Fruit fly (Drosophila melanogaster) whole organism, embryonic: ENCODE results near the gene CG10581.

Source experiments
- Adf1 ChIP-seq: fragments of 200-800 bp; sonication (Bioruptor generic); IDR thresholded peaks from 2 replicates; pipeline ENCODE4 v1.3.6; 2022; ENCODE audit warnings: missing biosample characterization, missing genetic modification characterization
- B-H1 ChIP-seq: fragments of 200-800 bp; sonication (Bioruptor generic); IDR thresholded peaks from 3 replicates; pipeline ENCODE4 v1.3.6; 2022; ENCODE audit warnings: missing biosample characterization, missing genetic modification characterization
- CG1024 ChIP-seq: fragments of 200-800 bp; sonication (Bioruptor generic); IDR thresholded peaks from 2 replicates; pipeline ENCODE4 v1.3.6; 2022; ENCODE audit warnings: missing biosample characterization, missing genetic modification characterization
- CG10959 ChIP-seq: fragments of 200-800 bp; sonication (Bioruptor generic); IDR thresholded peaks from 2 replicates; pipeline ENCODE4 v1.3.6; 2022; ENCODE audit warnings: missing biosample characterization, missing genetic modification characterization
- CG12299 ChIP-seq: fragments of 200-800 bp; sonication (Bioruptor generic); optimal IDR thresholded peaks from 2 replicates; lab custom pipeline; 2018; ENCODE audit warnings: missing biosample characterization, mild to moderate bottlenecking, missing genetic modification characterization
- CG12769 ChIP-seq: fragments of 200-800 bp; sonication (Bioruptor generic); optimal IDR thresholded peaks from 2 replicates; lab custom pipeline; 2019; ENCODE audit warnings: missing biosample characterization, mild to moderate bottlenecking, missing genetic modification characterization, moderate library complexity
- CG12942 ChIP-seq: fragments of 200-800 bp; sonication (Bioruptor generic); optimal IDR thresholded peaks from 3 replicates; lab custom pipeline; 2016; ENCODE audit warnings: missing biosample characterization, missing genetic modification characterization
- CG13287 ChIP-seq: fragments of 200-800 bp; sonication (Bioruptor generic); IDR thresholded peaks from 2 replicates; pipeline ENCODE4 v1.3.6; 2022; ENCODE audit warnings: missing biosample characterization, missing genetic modification characterization; ENCODE audit not compliant: partially characterized antibody
- CG13894 ChIP-seq: fragments of 200-800 bp; sonication (Bioruptor generic); optimal IDR thresholded peaks from 3 replicates; lab custom pipeline; 2018; ENCODE audit warnings: missing biosample characterization, mild to moderate bottlenecking, missing genetic modification characterization, moderate library complexity
- CG1603 ChIP-seq: fragments of 200-800 bp; sonication (Bioruptor generic); optimal IDR thresholded peaks from 2 replicates; lab custom pipeline; 2019; ENCODE audit warnings: missing biosample characterization, mild to moderate bottlenecking, missing genetic modification characterization, moderate library complexity
- CG17328 ChIP-seq: fragments of 200-800 bp; sonication (Bioruptor generic); IDR thresholded peaks from 2 replicates; pipeline ENCODE4 v1.3.6; 2022; ENCODE audit warnings: missing biosample characterization, missing genetic modification characterization
- CG2129 ChIP-seq: fragments of 200-800 bp; sonication (Bioruptor generic); IDR thresholded peaks from 2 replicates; pipeline ENCODE4 v1.3.6; 2022; ENCODE audit warnings: missing biosample characterization, missing genetic modification characterization; ENCODE audit not compliant: partially characterized antibody
- CG2875 ChIP-seq: fragments of 200-800 bp; sonication (Bioruptor generic); optimal IDR thresholded peaks from 2 replicates; lab custom pipeline; 2017; ENCODE audit warnings: missing biosample characterization, mild to moderate bottlenecking, missing genetic modification characterization, missing genetic modification reagents
- CG3065 ChIP-seq: fragments of 200-800 bp; sonication (Bioruptor generic); optimal IDR thresholded peaks from 2 replicates; lab custom pipeline; 2016; ENCODE audit warnings: missing biosample characterization, missing genetic modification characterization
- CG31441 ChIP-seq: fragments of 200-800 bp; sonication (Bioruptor generic); IDR thresholded peaks from 2 replicates; pipeline ENCODE4 v1.3.6; 2022; ENCODE audit warnings: missing biosample characterization, missing genetic modification characterization
- CG4360 ChIP-seq: fragments of 200-800 bp; sonication (Bioruptor generic); IDR thresholded peaks from 2 replicates; pipeline ENCODE4 v1.3.6; 2022; ENCODE audit warnings: missing biosample characterization, missing genetic modification characterization
- CG5180 ChIP-seq: fragments of 200-800 bp; sonication (Bioruptor generic); optimal IDR thresholded peaks from 3 replicates; lab custom pipeline; 2017; ENCODE audit warnings: missing biosample characterization, missing genetic modification characterization, mild to moderate bottlenecking, moderate library complexity, missing genetic modification reagents
- CG6854 ChIP-seq: fragments of 200-800 bp; sonication (Bioruptor generic); optimal IDR thresholded peaks from 3 replicates; lab custom pipeline; 2017; ENCODE audit warnings: missing biosample characterization, mild to moderate bottlenecking, missing genetic modification characterization
- CG7987 ChIP-seq: fragments of 200-800 bp; sonication (Bioruptor generic); optimal IDR thresholded peaks from 2 replicates; lab custom pipeline; 2018; ENCODE audit warnings: missing biosample characterization, mild to moderate bottlenecking, missing genetic modification characterization, moderate library complexity
- CG8765 ChIP-seq: fragments of 200-800 bp; sonication (Bioruptor generic); IDR thresholded peaks from 2 replicates; pipeline ENCODE4 v1.3.6; 2022; ENCODE audit warnings: missing biosample characterization, missing genetic modification characterization
- CG9932 ChIP-seq: fragments of 200-800 bp; sonication (Bioruptor generic); IDR thresholded peaks from 2 replicates; pipeline ENCODE4 v1.3.6; 2022; ENCODE audit warnings: missing biosample characterization, missing genetic modification characterization
- Dbx ChIP-seq: fragments of 200-800 bp; sonication (Bioruptor generic); IDR thresholded peaks from 3 replicates; pipeline ENCODE4 v1.3.6; 2022; ENCODE audit warnings: missing biosample characterization, missing genetic modification characterization
- Deaf1 ChIP-seq: fragments of 200-800 bp; optimal IDR thresholded peaks from 3 replicates; lab custom pipeline; 2019; ENCODE audit warnings: missing biosample characterization, mild to moderate bottlenecking, missing genetic modification characterization, moderate library complexity
- Dek ChIP-seq: fragments of 200-800 bp; sonication (Bioruptor generic); optimal IDR thresholded peaks from 3 replicates; lab custom pipeline; 2019; ENCODE audit warnings: missing biosample characterization, mild to moderate bottlenecking, missing genetic modification characterization, moderate library complexity
- Eip74EF ChIP-seq, 2 experiments: fragments of 200-800 bp in 1 of 2; fragments of >200 bp in 1 of 2; sonication (Bioruptor generic) in 1 of 2; optimal IDR thresholded peaks; 2 replicates each; lab custom pipeline; 2017 to 2019; ENCODE audit warnings: missing biosample characterization in 2 of 2, missing genetic modification characterization in 2 of 2, mild to moderate bottlenecking in 1 of 2, moderate library complexity in 1 of 2
- GATAe ChIP-seq: fragments of 200-800 bp; sonication (Bioruptor generic); conservative IDR thresholded peaks from 2 replicates; pipeline ENCODE4 v1.3.6; 2022; ENCODE audit warnings: missing biosample characterization, missing genetic modification characterization
- Hmr ChIP-seq: fragments of 200-800 bp; sonication (Bioruptor generic); optimal IDR thresholded peaks from 3 replicates; lab custom pipeline; 2017; ENCODE audit warnings: mild to moderate bottlenecking, missing biosample characterization, missing genetic modification reagents, missing genetic modification characterization
- Hr39 ChIP-seq: fragments of >200 bp; optimal IDR thresholded peaks from 2 replicates; lab custom pipeline; 2017
- Hsf ChIP-seq: fragments of 200-800 bp; sonication (Bioruptor generic); optimal IDR thresholded peaks from 3 replicates; lab custom pipeline; 2016; ENCODE audit warnings: missing biosample characterization, missing genetic modification characterization
- Lim3 ChIP-seq: fragments of 200-800 bp; sonication (Bioruptor generic); IDR thresholded peaks from 2 replicates; pipeline ENCODE4 v1.3.6; 2022; ENCODE audit warnings: missing biosample characterization, missing genetic modification characterization
- MBD-R2 ChIP-seq: fragments of 200-800 bp; sonication (Bioruptor generic); IDR thresholded peaks from 2 replicates; pipeline ENCODE4 v1.3.6; 2022; ENCODE audit warnings: missing biosample characterization, missing genetic modification characterization
- Med ChIP-seq: fragments of 200-800 bp; sonication (Bioruptor generic); peaks from one replicate; lab custom pipeline; 2016; ENCODE audit warnings: missing biosample characterization, missing genetic modification characterization, mild to moderate bottlenecking, inconsistent platforms, moderate library complexity
- Sry-β ChIP-seq: fragments of 200-800 bp; sonication (Bioruptor generic); optimal IDR thresholded peaks from 2 replicates; lab custom pipeline; 2018; ENCODE audit warnings: missing biosample characterization, mild to moderate bottlenecking, missing genetic modification characterization, moderate library complexity
- ase ChIP-seq: fragments of 200-800 bp; sonication (Bioruptor generic); IDR thresholded peaks from 3 replicates; pipeline ENCODE4 v1.3.6; 2022; ENCODE audit warnings: missing biosample characterization, missing genetic modification characterization
- ato ChIP-seq: fragments of 200-800 bp; sonication (Bioruptor generic); IDR thresholded peaks from 2 replicates; pipeline ENCODE4 v1.3.6; 2022; ENCODE audit warnings: missing biosample characterization, missing genetic modification characterization; ENCODE audit not compliant: partially characterized antibody
- cas ChIP-seq: fragments of 200-800 bp; sonication (Bioruptor generic); IDR thresholded peaks from 2 replicates; pipeline ENCODE4 v1.3.6; 2022; ENCODE audit warnings: missing biosample characterization, missing genetic modification characterization
- chif ChIP-seq, 2 experiments: fragments of 200-800 bp; sonication (Bioruptor generic); optimal IDR thresholded peaks; 3 replicates each; lab custom pipeline; 2016; ENCODE audit warnings: missing biosample characterization in 2 of 2, missing genetic modification characterization in 2 of 2
- fd102C ChIP-seq: fragments of 200-800 bp; sonication (Bioruptor generic); optimal IDR thresholded peaks from 2 replicates; lab custom pipeline; 2018; ENCODE audit warnings: missing biosample characterization, mild to moderate bottlenecking, missing genetic modification characterization, moderate library complexity
- gem ChIP-seq: fragments of 200-800 bp; sonication (Bioruptor generic); optimal IDR thresholded peaks from 2 replicates; lab custom pipeline; 2019; ENCODE audit warnings: missing biosample characterization, mild to moderate bottlenecking, missing genetic modification characterization, moderate library complexity
- grn ChIP-seq: fragments of 200-800 bp; sonication (Bioruptor generic); optimal IDR thresholded peaks from 3 replicates; lab custom pipeline; 2017; ENCODE audit warnings: missing biosample characterization, missing genetic modification characterization
- hkb ChIP-seq, 2 experiments: fragments of 200-800 bp in 1 of 2; fragments of >200 bp in 1 of 2; sonication (Bioruptor generic) in 1 of 2; IDR thresholded peaks in 1 of 2; optimal IDR thresholded peaks in 1 of 2; 2 replicates each; pipeline versions ENCODE4 v1.3.6 to Lab custom; 2017 to 2022; ENCODE audit warnings: missing biosample characterization in 1 of 2, missing genetic modification characterization in 1 of 2
- lmd ChIP-seq: fragments of 200-800 bp; sonication (Bioruptor generic); IDR thresholded peaks from 2 replicates; pipeline ENCODE4 v1.3.6; 2022; ENCODE audit warnings: missing biosample characterization, missing genetic modification characterization
- psq ChIP-seq: fragments of 200-800 bp; sonication (Bioruptor generic); optimal IDR thresholded peaks from 2 replicates; lab custom pipeline; 2017; ENCODE audit warnings: missing biosample characterization, missing genetic modification characterization
- sens ChIP-seq: fragments of 200-800 bp; sonication (Bioruptor generic); peaks from one replicate; lab custom pipeline; 2016; ENCODE audit warnings: missing biosample characterization, missing genetic modification characterization
- sens-2 ChIP-seq: fragments of 200-800 bp; sonication (Bioruptor generic); IDR thresholded peaks from 2 replicates; pipeline ENCODE4 v1.3.6; 2022; ENCODE audit warnings: missing biosample characterization, missing genetic modification characterization
- sisA ChIP-seq: fragments of 200-800 bp; sonication (Bioruptor generic); IDR thresholded peaks from 2 replicates; pipeline ENCODE4 v1.3.6; 2022; ENCODE audit warnings: missing biosample characterization, missing genetic modification characterization
- sna ChIP-seq: fragments of 200-800 bp; sonication (Bioruptor generic); IDR thresholded peaks from 2 replicates; pipeline ENCODE4 v1.3.6; 2022; ENCODE audit warnings: missing biosample characterization, missing genetic modification characterization; ENCODE audit not compliant: partially characterized antibody
- unc-4 ChIP-seq: fragments of 200-800 bp; sonication (Bioruptor generic); IDR thresholded peaks from 2 replicates; pipeline ENCODE4 v1.3.6; 2022; ENCODE audit warnings: missing biosample characterization, missing genetic modification characterization; ENCODE audit not compliant: partially characterized antibody
- unpg ChIP-seq: fragments of 200-800 bp; sonication (Bioruptor generic); optimal IDR thresholded peaks from 3 replicates; lab custom pipeline; 2018; ENCODE audit warnings: missing biosample characterization, mild to moderate bottlenecking, missing genetic modification characterization, moderate library complexity
- zfh2 ChIP-seq: fragments of 200-800 bp; sonication (Bioruptor generic); optimal IDR thresholded peaks from 2 replicates; lab custom pipeline; 2016; ENCODE audit warnings: missing biosample characterization, missing genetic modification characterization

Gene CG10581

dm6 chr3L:21058651-21059050 lies 24.6 kb upstream of the CG10581 start (continued):
- TF ChIP-seq chif (GFP tag; optimal IDR thresholded peaks at IDR 0.05; lab: Kevin White, UChicago) (no peak), sens (GFP tag; lab: Kevin White, UChicago) (peak; percentile 74), CG10959 (no peak), Dek (tag; lab: Kevin White, UChicago) (no peak), unpg (GFP tag; lab: Kevin White, UChicago) (no peak), Med (GFP tag; lab: Kevin White, UChicago) (peak; percentile 90), Hr39 (lab: Kevin White, UChicago) (no peak), ato (GFP tag; lab: Robert Waterston, UW) (peak; percentile 30; the same call in 1 of the 2 replicates), CG7987 (GFP tag; lab: Kevin White, UChicago) (peak; percentile 24), GATAe (GFP tag; lab: Robert Waterston, UW) (no peak), B-H1 (no peak), unc-4 (GFP tag; lab: Robert Waterston, UW) (no peak), Deaf1 (tag; lab: Kevin White, UChicago) (peak; percentile 56), CG13287 (GFP tag; lab: Robert Waterston, UW) (peak; percentile 52; the same call in 1 of the 2 replicates), ase (GFP tag; lab: Robert Waterston, UW) (no peak), CG4360 (peak; percentile 62), CG8765 (no peak), CG2129 (GFP tag; lab: Robert Waterston, UW) (no peak), sna (GFP tag; lab: Robert Waterston, UW) (0 out of 2 replicates have a peak, but pooled peaks have one; percentile 24), fd102C (GFP tag; lab: Kevin White, UChicago) (no peak), CG12769 (peak; percentile 65), grn (GFP tag; lab: Kevin White, UChicago) (no peak), zfh2 (GFP tag; lab: Kevin White, UChicago) (peak; percentile 7), CG13894 (tag; lab: Kevin White, UChicago) (no peak), MBD-R2 (GFP tag; lab: Robert Waterston, UW) (no peak), sens-2 (GFP tag; lab: Robert Waterston, UW) (no peak), Eip74EF (GFP tag; optimal IDR thresholded peaks at IDR 0.05; lab: Kevin White, UChicago) (peak in 1 of 2 experiments; percentile 52), Hmr (peak; percentile 29), Dbx (GFP tag; lab: Robert Waterston, UW) (no peak; the same call in 2 of the 3 replicates), CG31441 (peak; percentile 18; the same call in 1 of the 2 replicates), Hsf (GFP tag; lab: Kevin White, UChicago) (no peak), CG12299 (no peak), hkb (optimal IDR thresholded peaks at IDR 0.05; lab: Kevin White, UChicago) (no peak), hkb (GFP tag; IDR thresholded peaks at IDR 0.05; lab: Robert Waterston, UW) (peak; percentile 51; the same call in 1 of the 2 replicates), CG1603 (tag; lab: Kevin White, UChicago) (no peak), gem (no peak), CG3065 (no peak), cas (no peak), Sry-β (no peak), psq (GFP tag; lab: Kevin White, UChicago) (peak; percentile 2), CG12942 (GFP tag; lab: Kevin White, UChicago) (no peak), CG17328 (GFP tag; lab: Robert Waterston, UW) (0 out of 2 replicates have a peak, but pooled peaks have one; percentile 7), sisA (no peak), CG2875 (GFP tag; lab: Kevin White, UChicago) (peak; percentile 4), lmd (GFP tag; lab: Robert Waterston, UW) (no peak), CG1024 (no peak), CG9932 (GFP tag; lab: Robert Waterston, UW) (no peak), CG5180 (no peak), Lim3 (GFP tag; lab: Robert Waterston, UW) (no peak), CG6854 (GFP tag; lab: Kevin White, UChicago) (peak; percentile 4), Adf1 (peak; percentile 91)
